Worm (Caenorhabditis elegans) whole organism, mixed stage, embryonic: ENCODE data around the gene ifa-1.

ENCODE experiments used
- bed-3 ChIP-seq: fragments of 200-800 bp; sonication (Bioruptor generic); optimal IDR thresholded peaks from 3 replicates; lab custom pipeline; 2018; ENCODE audit warnings: mild to moderate bottlenecking, missing genetic modification characterization, moderate library complexity, missing compliant biosample characterization
- blmp-1 ChIP-seq: fragments of 150-350 bp; optimal IDR thresholded peaks from 2 replicates; lab custom pipeline; 2014; ENCODE audit warnings: missing biosample characterization, missing genetic modification characterization
- ceh-39 ChIP-seq: fragments of 150-350 bp; optimal IDR thresholded peaks from 2 replicates; lab custom pipeline; 2014; ENCODE audit warnings: missing biosample characterization, missing genetic modification characterization
- ceh-43 ChIP-seq: fragments of 200-800 bp; sonication (Bioruptor generic); optimal IDR thresholded peaks from 2 replicates; lab custom pipeline; 2018; ENCODE audit warnings: mild to moderate bottlenecking, missing genetic modification characterization, moderate library complexity, missing compliant biosample characterization
- ceh-83 ChIP-seq: fragments of 200-800 bp; sonication (Bioruptor generic); optimal IDR thresholded peaks from 2 replicates; lab custom pipeline; 2018; ENCODE audit warnings: mild to moderate bottlenecking, missing genetic modification characterization, missing compliant biosample characterization
- ces-1 ChIP-seq: fragments of 150-350 bp; optimal IDR thresholded peaks from 2 replicates; lab custom pipeline; 2014; ENCODE audit warnings: missing biosample characterization, missing genetic modification reagents, missing genetic modification characterization
- cnd-1 ChIP-seq: fragments of 200-800 bp; sonication (Bioruptor generic); optimal IDR thresholded peaks from 2 replicates; lab custom pipeline; 2018; ENCODE audit warnings: mild to moderate bottlenecking, missing genetic modification characterization, missing compliant biosample characterization
- drap-1 ChIP-seq: fragments of 200-800 bp; sonication (Bioruptor generic); optimal IDR thresholded peaks from 3 replicates; lab custom pipeline; 2018; ENCODE audit warnings: mild to moderate bottlenecking, missing genetic modification characterization, missing compliant biosample characterization
- elt-1 ChIP-seq: sonication (generic microtip); optimal IDR thresholded peaks from 2 replicates; lab custom pipeline; 2017; ENCODE audit warnings: missing genetic modification characterization, mild to moderate bottlenecking, missing compliant biosample characterization, antibody characterized with exemption, moderate library complexity, borderline replicate concordance; ENCODE audit not compliant: insufficient read depth
- elt-3 ChIP-seq: fragments of 150-350 bp; optimal IDR thresholded peaks from 2 replicates; lab custom pipeline; 2014; ENCODE audit warnings: missing biosample characterization, missing genetic modification characterization
- flh-1 ChIP-seq: fragments of 200-800 bp; sonication (Bioruptor generic); optimal IDR thresholded peaks from 2 replicates; lab custom pipeline; 2018; ENCODE audit warnings: mild to moderate bottlenecking, missing genetic modification characterization, moderate library complexity, missing compliant biosample characterization
- hlh-1 ChIP-seq: fragments of 150-350 bp; optimal IDR thresholded peaks from 2 replicates; lab custom pipeline; 2014; ENCODE audit warnings: missing biosample characterization, missing genetic modification reagents, missing genetic modification characterization
- lin-13 ChIP-seq: fragments of 150-350 bp; optimal IDR thresholded peaks from 2 replicates; lab custom pipeline; 2014; ENCODE audit warnings: missing biosample characterization, missing genetic modification characterization
- lin-32 ChIP-seq: fragments of 200-800 bp; sonication (Bioruptor generic); optimal IDR thresholded peaks from 2 replicates; lab custom pipeline; 2018; ENCODE audit warnings: mild to moderate bottlenecking, missing genetic modification characterization, missing compliant biosample characterization
- lsy-2 ChIP-seq: fragments of 150-350 bp; optimal IDR thresholded peaks from 2 replicates; lab custom pipeline; 2014; ENCODE audit warnings: missing biosample characterization, missing genetic modification characterization
- mab-5 ChIP-seq: fragments of 150-350 bp; optimal IDR thresholded peaks from 2 replicates; lab custom pipeline; 2014; ENCODE audit warnings: missing biosample characterization, missing genetic modification characterization
- mep-1 ChIP-seq: fragments of 150-350 bp; optimal IDR thresholded peaks from 2 replicates; lab custom pipeline; 2017; ENCODE audit warnings: missing biosample characterization, missing genetic modification reagents, missing genetic modification characterization, inconsistent platforms
- mls-2 ChIP-seq: sonication (generic microtip); optimal IDR thresholded peaks from 2 replicates; lab custom pipeline; 2016; ENCODE audit warnings: mild to moderate bottlenecking, missing genetic modification characterization, moderate library complexity, missing compliant biosample characterization
- nhr-12 ChIP-seq: fragments of 150-350 bp; optimal IDR thresholded peaks from 2 replicates; lab custom pipeline; 2014; ENCODE audit warnings: missing biosample characterization, missing genetic modification characterization
- nhr-2 ChIP-seq: fragments of 150-350 bp; optimal IDR thresholded peaks from 2 replicates; lab custom pipeline; 2014; ENCODE audit warnings: missing biosample characterization, missing genetic modification characterization
- nhr-237 ChIP-seq: fragments of 150-350 bp; optimal IDR thresholded peaks from 2 replicates; lab custom pipeline; 2014; ENCODE audit warnings: missing biosample characterization, missing genetic modification characterization
- nhr-28 ChIP-seq: fragments of 150-350 bp; optimal IDR thresholded peaks from 2 replicates; lab custom pipeline; 2014; ENCODE audit warnings: missing biosample characterization, missing genetic modification characterization
- nhr-76 ChIP-seq: sonication (generic microtip); optimal IDR thresholded peaks from 2 replicates; lab custom pipeline; 2017; ENCODE audit warnings: missing biosample characterization, missing genetic modification characterization
- pha-4 ChIP-seq: fragments of 150-350 bp; optimal IDR thresholded peaks from 2 replicates; lab custom pipeline; 2018; ENCODE audit warnings: missing biosample characterization, missing genetic modification reagents, missing genetic modification characterization
- sem-2 ChIP-seq: fragments of 200-800 bp; sonication (Bioruptor generic); optimal IDR thresholded peaks from 2 replicates; lab custom pipeline; 2018; ENCODE audit warnings: mild to moderate bottlenecking, missing genetic modification characterization, missing compliant biosample characterization
- snpc-4 ChIP-seq: fragments of 150-350 bp; optimal IDR thresholded peaks from 2 replicates; lab custom pipeline; 2014; ENCODE audit warnings: missing biosample characterization, missing genetic modification characterization
- tbx-8 ChIP-seq: fragments of 200-800 bp; sonication (Bioruptor generic); optimal IDR thresholded peaks from 2 replicates; lab custom pipeline; 2018; ENCODE audit warnings: mild to moderate bottlenecking, missing genetic modification characterization, moderate library complexity, missing compliant biosample characterization
- unc-120 ChIP-seq: sonication (generic microtip); optimal IDR thresholded peaks from 2 replicates; lab custom pipeline; 2017; ENCODE audit warnings: missing genetic modification characterization, missing compliant biosample characterization; ENCODE audit not compliant: poor library complexity, severe bottlenecking
- unc-62 ChIP-seq: fragments of 150-350 bp; optimal IDR thresholded peaks from 2 replicates; lab custom pipeline; 2014; ENCODE audit warnings: missing biosample characterization, missing genetic modification reagents, missing genetic modification characterization
- zip-8 ChIP-seq: fragments of 150-350 bp; optimal IDR thresholded peaks from 2 replicates; lab custom pipeline; 2014; ENCODE audit warnings: missing biosample characterization, missing genetic modification characterization
- ztf-11 ChIP-seq: fragments of 150-350 bp; optimal IDR thresholded peaks from 2 replicates; lab custom pipeline; 2014; ENCODE audit warnings: missing biosample characterization, missing genetic modification characterization

The ifa-1 gene

ce11 chrX:11305773-11306172 lies 34.8 kb downstream of the ifa-1 start, which contains the start of gene F08G12.1:
TSS of gene F08G12.1 (minus strand) at chrX:11305873.
- TF ChIP-seq lin-32 (GFP tag; lab: Kevin White, UChicago) (no peak), flh-1 (GFP tag; lab: Kevin White, UChicago) (no peak), lsy-2 (tag; lab: Kevin White, UChicago) (no peak), ceh-83 (GFP tag; lab: Kevin White, UChicago) (no peak), cnd-1 (tag; lab: Kevin White, UChicago) (no peak), drap-1 (GFP tag; lab: Kevin White, UChicago) (no peak), nhr-237 (no peak), nhr-12 (tag; lab: Kevin White, UChicago) (no peak), unc-120 (no peak), blmp-1 (tag; lab: Kevin White, UChicago) (no peak)
- TF ChIP-seq, all 35 proteins: peak for 0

- TF ChIP-seq ces-1 (GFP tag; lab: Kevin White, UChicago), result no peak
- no peak for TF ChIP-seq pha-4 (tag; lab: Kevin White, UChicago)
- no peak for TF ChIP-seq tbx-8 (GFP tag; lab: Kevin White, UChicago)
- TF ChIP-seq hlh-1 (tag; lab: Kevin White, UChicago), result no peak
- no peak for TF ChIP-seq mls-2 (tag; lab: Kevin White, UChicago)
- no peak for TF ChIP-seq ceh-83 (GFP tag; lab: Kevin White, UChicago)
- TF ChIP-seq unc-62, result no peak
- no peak for TF ChIP-seq mep-1
- no peak for TF ChIP-seq elt-1 (tag; lab: Kevin White, UChicago)
- no peak for TF ChIP-seq bed-3 (GFP tag; lab: Kevin White, UChicago)
- TF ChIP-seq nhr-76 (tag; lab: Kevin White, UChicago), result no peak
- TF ChIP-seq nhr-2 (tag; lab: Kevin White, UChicago), result no peak
- TF ChIP-seq lin-32 (GFP tag; lab: Kevin White, UChicago), result no peak
- no peak for TF ChIP-seq sem-2 (GFP tag; lab: Kevin White, UChicago)
- TF ChIP-seq mab-5 (tag; lab: Kevin White, UChicago), result no peak
- no peak for TF ChIP-seq elt-3
- TF ChIP-seq snpc-4 (tag; lab: Kevin White, UChicago), result no peak
Measured at ce11 chrX:11307056-11307455, 36.1 kb downstream of the ifa-1 start, which contains the start of gene vhl-1. TSS of gene vhl-1 (plus strand) at chrX:11307356.

ce11 chrX:11310285-11310838 lies 39.4 kb downstream of the ifa-1 start, which contains the start of gene F08G12.5:
TSS of gene F08G12.5 (minus strand) at chrX:11310285.
- no peak for TF ChIP-seq mab-5 (tag; lab: Kevin White, UChicago)
- TF ChIP-seq nhr-237, result no peak
- TF ChIP-seq lsy-2 (tag; lab: Kevin White, UChicago), result no peak
- TF ChIP-seq lin-32 (GFP tag; lab: Kevin White, UChicago), result no peak
- no peak for TF ChIP-seq nhr-2 (tag; lab: Kevin White, UChicago)
- TF ChIP-seq pha-4 (tag; lab: Kevin White, UChicago), result no peak
- TF ChIP-seq elt-3, result no peak
- no peak for TF ChIP-seq ceh-43 (GFP tag; lab: Kevin White, UChicago)
- no peak for TF ChIP-seq mls-2 (tag; lab: Kevin White, UChicago)
- TF ChIP-seq ztf-11 (tag; lab: Kevin White, UChicago), result no peak
- TF ChIP-seq elt-1 (tag; lab: Kevin White, UChicago), result no peak
- TF ChIP-seq hlh-1 (tag; lab: Kevin White, UChicago), result no peak
- TF ChIP-seq nhr-28 (tag; lab: Kevin White, UChicago), result no peak
- TF ChIP-seq zip-8 (tag; lab: Kevin White, UChicago), result no peak
- TF ChIP-seq blmp-1 (tag; lab: Kevin White, UChicago), result no peak

- no peak for TF ChIP-seq ceh-43 (GFP tag; lab: Kevin White, UChicago)
- TF ChIP-seq lin-13, result no peak
- no peak for TF ChIP-seq nhr-237
- no peak for TF ChIP-seq ceh-39 (tag; lab: Kevin White, UChicago)
- TF ChIP-seq lsy-2 (tag; lab: Kevin White, UChicago), result no peak
- no peak for TF ChIP-seq flh-1 (GFP tag; lab: Kevin White, UChicago)
- TF ChIP-seq mls-2 (tag; lab: Kevin White, UChicago), result no peak
- TF ChIP-seq ceh-83 (GFP tag; lab: Kevin White, UChicago), result no peak
- TF ChIP-seq lin-32 (GFP tag; lab: Kevin White, UChicago), result no peak
- TF ChIP-seq snpc-4 (tag; lab: Kevin White, UChicago), result no peak
- no peak for TF ChIP-seq pha-4 (tag; lab: Kevin White, UChicago)
- no peak for TF ChIP-seq elt-1 (tag; lab: Kevin White, UChicago)
- TF ChIP-seq nhr-12 (tag; lab: Kevin White, UChicago), result no peak
- no peak for TF ChIP-seq ces-1 (GFP tag; lab: Kevin White, UChicago)
- TF ChIP-seq sem-2 (GFP tag; lab: Kevin White, UChicago), result no peak
Measured at ce11 chrX:11315392-11315791, 44.4 kb downstream of the ifa-1 start, which contains the start of gene F08G12.11. TSS of gene F08G12.11 (minus strand) at chrX:11315572.
